Fruit fly (Drosophila melanogaster) whole organism: ENCODE results near the gene Acbp3.

Source experiments
- CG8478 ChIP-seq: fragments of >200 bp; optimal IDR thresholded peaks from 2 replicates; lab custom pipeline; 2018; ENCODE audit warnings: inconsistent platforms
- Dll ChIP-seq: fragments of >200 bp; optimal IDR thresholded peaks from 2 replicates; lab custom pipeline; 2017

- no peak for TF ChIP-seq Dll
- no peak for TF ChIP-seq CG8478 (lab: Kevin White, UChicago)
Observed at dm6 chr3L:7115944-7116343, 14.7 kb upstream of the Acbp3 start.
